Worm (Caenorhabditis elegans) whole organism, L1 larva: ENCODE data around the gene ZK682.7.

Source experiments
- ama-1 ChIP-seq: fragments of 150-350 bp; optimal IDR thresholded peaks from 2 replicates; lab custom pipeline; 2014
- egl-13 ChIP-seq: sonication (generic microtip); optimal IDR thresholded peaks from 2 replicates; lab custom pipeline; 2016; ENCODE audit warnings: missing genotype, missing genetic modification reagents, missing genetic modification characterization, missing compliant biosample characterization
- grh-1 ChIP-seq: fragments of 200-800 bp; sonication (Bioruptor generic); IDR thresholded peaks from 2 replicates; pipeline ENCODE4 v1.3.6; 2022; ENCODE audit warnings: missing genetic modification reagents, missing genetic modification characterization, missing compliant biosample characterization
- nhr-11 ChIP-seq: fragments of 150-350 bp; optimal IDR thresholded peaks from 2 replicates; lab custom pipeline; 2014; ENCODE audit warnings: missing biosample characterization, missing genetic modification characterization
- nhr-76 ChIP-seq: sonication (generic microtip); optimal IDR thresholded peaks from 2 replicates; lab custom pipeline; 2017; ENCODE audit warnings: missing biosample characterization, missing genetic modification characterization
- unc-86 ChIP-seq: sonication (generic microtip); optimal IDR thresholded peaks from 2 replicates; lab custom pipeline; 2016; ENCODE audit warnings: missing genetic modification characterization, missing compliant biosample characterization

- TF ChIP-seq ama-1 (lab: Kevin White, UChicago), result no peak
- no peak for TF ChIP-seq grh-1 (GFP tag; lab: Robert Waterston, UW)
- no peak for TF ChIP-seq nhr-11 (tag; lab: Kevin White, UChicago)
- TF ChIP-seq egl-13, result no peak
- TF ChIP-seq nhr-76 (tag; lab: Kevin White, UChicago), result no peak
- TF ChIP-seq unc-86 (tag; lab: Kevin White, UChicago), result no peak
These were observed 13.2 kb upstream of the ZK682.7 start, which contains the start of gene F44A2.3 for ce11 chrV:9305116-9305515.
